Worm (Caenorhabditis elegans) whole organism, young adult: Measurements from ENCODE around the gene T01G1.2.

ENCODE experiments used
- C17E4.6 ChIP-seq: fragments of 200-800 bp; sonication (Bioruptor generic); IDR thresholded peaks from 2 replicates; pipeline ENCODE4 v1.3.6; 2022; ENCODE audit warnings: missing genetic modification reagents, missing genetic modification characterization, missing compliant biosample characterization
- D2030.7 ChIP-seq: fragments of 200-800 bp; sonication (Bioruptor generic); IDR thresholded peaks from 2 replicates; pipeline ENCODE4 v1.3.6; 2022; ENCODE audit warnings: missing genetic modification reagents, missing genetic modification characterization, missing compliant biosample characterization
- F22D6.2 ChIP-seq: sonication (generic microtip); optimal IDR thresholded peaks from 2 replicates; lab custom pipeline; 2016; ENCODE audit warnings: mild to moderate bottlenecking, missing genetic modification characterization, missing compliant biosample characterization
- F23B12.7 ChIP-seq: sonication (generic microtip); optimal IDR thresholded peaks from 2 replicates; lab custom pipeline; 2017; ENCODE audit warnings: missing genetic modification characterization, mild to moderate bottlenecking, missing compliant biosample characterization, antibody characterized with exemption, moderate library complexity; ENCODE audit not compliant: insufficient read depth
- F37B4.10 ChIP-seq: fragments of 200-800 bp; sonication (Bioruptor generic); IDR thresholded peaks from 2 replicates; pipeline ENCODE4 v1.3.6; 2022; ENCODE audit warnings: missing genetic modification characterization, missing compliant biosample characterization
- F55B11.4 ChIP-seq: sonication (generic microtip); optimal IDR thresholded peaks from 2 replicates; lab custom pipeline; 2016; ENCODE audit warnings: missing compliant biosample characterization, missing genetic modification characterization, borderline replicate concordance; ENCODE audit not compliant: insufficient read depth
- F57A8.1 ChIP-seq: fragments of 200-800 bp; sonication (Bioruptor generic); optimal IDR thresholded peaks from 2 replicates; lab custom pipeline; 2018; ENCODE audit warnings: mild to moderate bottlenecking, missing genetic modification characterization, moderate library complexity, missing compliant biosample characterization
- K11D2.4 ChIP-seq: fragments of 200-800 bp; sonication (Bioruptor generic); IDR thresholded peaks from 2 replicates; pipeline ENCODE4 v1.3.6; 2022; ENCODE audit warnings: missing genetic modification reagents, missing genetic modification characterization, missing compliant biosample characterization
- T26A5.8 ChIP-seq: sonication (generic microtip); optimal IDR thresholded peaks from 2 replicates; lab custom pipeline; 2016; ENCODE audit warnings: missing genetic modification characterization, missing compliant biosample characterization
- Y53G8AR.9 ChIP-seq: fragments of 200-800 bp; sonication (Bioruptor generic); conservative IDR thresholded peaks from 2 replicates; pipeline ENCODE4 v1.3.6; 2022; ENCODE audit warnings: missing genetic modification reagents, missing genetic modification characterization, missing compliant biosample characterization
- aptf-2 ChIP-seq: fragments of 200-800 bp; sonication (Bioruptor generic); conservative IDR thresholded peaks from 2 replicates; pipeline ENCODE4 v1.3.6; 2022; ENCODE audit warnings: missing genetic modification reagents, missing genetic modification characterization, missing compliant biosample characterization
- attf-5 ChIP-seq: fragments of 200-800 bp; sonication (Bioruptor generic); optimal IDR thresholded peaks from 2 replicates; lab custom pipeline; 2018; ENCODE audit warnings: mild to moderate bottlenecking, missing genetic modification characterization, missing compliant biosample characterization
- bed-2 ChIP-seq: fragments of 200-800 bp; sonication (Bioruptor generic); IDR thresholded peaks from 2 replicates; pipeline ENCODE4 v1.3.6; 2022; ENCODE audit warnings: missing genetic modification reagents, missing genetic modification characterization, missing compliant biosample characterization
- cebp-1 ChIP-seq, 2 experiments: fragments of 200-800 bp in 1 of 2; sonication (Bioruptor generic) in 1 of 2; sonication (generic microtip) in 1 of 2; IDR thresholded peaks in 1 of 2; optimal IDR thresholded peaks in 1 of 2; 2 replicates each; pipeline versions ENCODE4 v1.3.6 to Lab custom; 2017 to 2022; ENCODE audit warnings: missing compliant biosample characterization in 2 of 2, missing genetic modification characterization in 2 of 2, mild to moderate bottlenecking in 1 of 2, missing genetic modification reagents in 1 of 2, moderate library complexity in 1 of 2
- cebp-2 ChIP-seq: fragments of 200-800 bp; sonication (Bioruptor generic); IDR thresholded peaks from 2 replicates; pipeline ENCODE4 v1.3.6; 2022; ENCODE audit warnings: missing genetic modification characterization, missing compliant biosample characterization
- ceh-100 ChIP-seq: fragments of 200-800 bp; sonication (Bioruptor generic); IDR thresholded peaks from 2 replicates; pipeline ENCODE4 v1.3.6; 2022; ENCODE audit warnings: missing genetic modification reagents, missing genetic modification characterization, missing compliant biosample characterization
- chd-7 ChIP-seq: sonication (generic microtip); optimal IDR thresholded peaks from 2 replicates; lab custom pipeline; 2016; ENCODE audit warnings: mild to moderate bottlenecking, missing genetic modification characterization, moderate library complexity, missing compliant biosample characterization
- dox-1 ChIP-seq: fragments of 200-800 bp; sonication (Bioruptor generic); IDR thresholded peaks from 2 replicates; pipeline ENCODE4 v1.3.6; 2022; ENCODE audit warnings: missing genetic modification reagents, missing genetic modification characterization, missing compliant biosample characterization
- dpff-1 ChIP-seq: sonication (generic microtip); optimal IDR thresholded peaks from 2 replicates; lab custom pipeline; 2017; ENCODE audit warnings: mild to moderate bottlenecking, missing genetic modification characterization, missing compliant biosample characterization
- dpl-1 ChIP-seq: fragments of 150-350 bp; optimal IDR thresholded peaks from 2 replicates; lab custom pipeline; 2014; ENCODE audit warnings: missing biosample characterization, missing genetic modification reagents, missing genetic modification characterization
- efl-1 ChIP-seq: fragments of 150-350 bp; optimal IDR thresholded peaks from 2 replicates; lab custom pipeline; 2014; ENCODE audit warnings: missing biosample characterization, missing genetic modification reagents, missing genetic modification characterization
- egl-18 ChIP-seq: fragments of 200-800 bp; sonication (Bioruptor generic); IDR thresholded peaks from 2 replicates; pipeline ENCODE4 v1.3.6; 2022; ENCODE audit warnings: missing genetic modification reagents, missing genetic modification characterization, missing compliant biosample characterization
- egl-44 ChIP-seq: fragments of 200-800 bp; sonication (Bioruptor generic); IDR thresholded peaks from 2 replicates; pipeline ENCODE4 v1.3.6; 2022; ENCODE audit warnings: missing genetic modification reagents, missing genetic modification characterization, missing compliant biosample characterization
- ekl-4 ChIP-seq: fragments of 200-800 bp; sonication (Bioruptor generic); IDR thresholded peaks from 2 replicates; pipeline ENCODE4 v1.3.6; 2022; ENCODE audit warnings: missing genetic modification reagents, missing genetic modification characterization, missing compliant biosample characterization
- fkh-3 ChIP-seq: sonication (generic microtip); optimal IDR thresholded peaks from 2 replicates; lab custom pipeline; 2016; ENCODE audit warnings: mild to moderate bottlenecking, missing genetic modification characterization, missing compliant biosample characterization
- hlh-26 ChIP-seq: fragments of 200-800 bp; sonication (Bioruptor generic); conservative IDR thresholded peaks from 2 replicates; pipeline ENCODE4 v1.3.6; 2022; ENCODE audit warnings: missing genetic modification reagents, missing genetic modification characterization, missing compliant biosample characterization
- hsf-1 ChIP-seq: fragments of 200-800 bp; sonication (Bioruptor generic); IDR thresholded peaks from 2 replicates; pipeline ENCODE4 v1.3.6; 2022; ENCODE audit warnings: missing genetic modification reagents, missing genetic modification characterization, missing compliant biosample characterization
- lsl-1 ChIP-seq: fragments of 200-800 bp; sonication (Bioruptor generic); optimal IDR thresholded peaks from 2 replicates; lab custom pipeline; 2018; ENCODE audit warnings: mild to moderate bottlenecking, missing genetic modification characterization, moderate library complexity, missing compliant biosample characterization
- madf-3 ChIP-seq: fragments of 200-800 bp; sonication (Bioruptor generic); IDR thresholded peaks from 2 replicates; pipeline ENCODE4 v1.3.6; 2022; ENCODE audit warnings: missing genetic modification reagents, missing genetic modification characterization, missing compliant biosample characterization
- madf-8 ChIP-seq: fragments of 200-800 bp; sonication (Bioruptor generic); conservative IDR thresholded peaks from 2 replicates; pipeline ENCODE4 v1.3.6; 2022; ENCODE audit warnings: missing genetic modification reagents, missing genetic modification characterization, missing compliant biosample characterization
- mcd-1 ChIP-seq: fragments of 200-800 bp; sonication (Bioruptor generic); IDR thresholded peaks from 2 replicates; pipeline ENCODE4 v1.3.6; 2022; ENCODE audit warnings: missing genetic modification reagents, missing genetic modification characterization, missing compliant biosample characterization
- mes-4 ChIP-seq: sonication (generic microtip); optimal IDR thresholded peaks from 2 replicates; lab custom pipeline; 2016; ENCODE audit warnings: missing genotype, missing genetic modification characterization, missing compliant biosample characterization
- nfyb-1 ChIP-seq: fragments of 200-800 bp; sonication (Bioruptor generic); IDR thresholded peaks from 2 replicates; pipeline ENCODE4 v1.3.6; 2022; ENCODE audit warnings: missing genetic modification reagents, missing genetic modification characterization, missing compliant biosample characterization
- nhr-120 ChIP-seq: fragments of 200-800 bp; sonication (Bioruptor generic); IDR thresholded peaks from 2 replicates; pipeline ENCODE4 v1.3.6; 2022; ENCODE audit warnings: missing genetic modification characterization, missing compliant biosample characterization
- nhr-80 ChIP-seq: sonication (generic microtip); optimal IDR thresholded peaks from 2 replicates; lab custom pipeline; 2016; ENCODE audit warnings: missing genetic modification characterization, missing compliant biosample characterization
- rcor-1 ChIP-seq: fragments of 200-800 bp; sonication (Bioruptor generic); IDR thresholded peaks from 2 replicates; pipeline ENCODE4 v1.3.6; 2022; ENCODE audit warnings: missing genetic modification reagents, missing genetic modification characterization, missing compliant biosample characterization
- rec-8 ChIP-seq, 2 experiments: sonication (generic microtip); optimal IDR thresholded peaks; 2 replicates each; lab custom pipeline; 2016; ENCODE audit warnings: mild to moderate bottlenecking in 2 of 2, missing genetic modification characterization in 2 of 2, missing genetic modification reagents in 2 of 2, missing genotype in 2 of 2, missing biosample characterization in 1 of 2, missing compliant biosample characterization in 1 of 2, moderate library complexity in 1 of 2
- snpc-4 ChIP-seq, 5 experiments: fragments of 150-350 bp in 1 of 5; sonication (generic microtip) in 4 of 5; optimal IDR thresholded peaks; 2 replicates each; lab custom pipeline; 2014 to 2018; ENCODE audit warnings: missing genetic modification characterization in 5 of 5, missing biosample characterization in 3 of 5, antibody characterized with exemption in 2 of 5, mild to moderate bottlenecking in 2 of 5, missing compliant biosample characterization in 2 of 5, missing genotype in 2 of 5, moderate library complexity in 2 of 5, missing genetic modification reagents in 1 of 5
- tbp1 ChIP-seq: fragments of 200-800 bp; sonication (Bioruptor generic); optimal IDR thresholded peaks from 2 replicates; lab custom pipeline; 2018; ENCODE audit warnings: mild to moderate bottlenecking, missing genetic modification characterization, missing compliant biosample characterization
- xnd-1 ChIP-seq: sonication (generic microtip); optimal IDR thresholded peaks from 2 replicates; lab custom pipeline; 2016; ENCODE audit warnings: missing genotype, missing genetic modification reagents, missing genetic modification characterization, missing compliant biosample characterization
- zim-3 ChIP-seq: sonication (generic microtip); optimal IDR thresholded peaks from 2 replicates; lab custom pipeline; 2017; ENCODE audit warnings: mild to moderate bottlenecking, missing genetic modification characterization, moderate library complexity, missing compliant biosample characterization
- ztf-28 ChIP-seq: fragments of 200-800 bp; sonication (Bioruptor generic); IDR thresholded peaks from 2 replicates; pipeline ENCODE4 v1.3.6; 2022; ENCODE audit warnings: missing genetic modification reagents, missing genetic modification characterization, missing compliant biosample characterization

T01G1.2 gene

ce11 chrIV:11353946-11354458 is at the start of gene T01G1.2:
Gene T01G1.2 (plus strand): TSS chrIV:11354408.
- TF ChIP-seq snpc-4 (GFP tag; optimal IDR thresholded peaks at IDR 0.05; lab: Kevin White, UChicago) = no peak
- TF ChIP-seq snpc-4 (tag; optimal IDR thresholded peaks at IDR 0.05; lab: Kevin White, UChicago) = no peak
- no peak for TF ChIP-seq zim-3 (tag; lab: Kevin White, UChicago)
- no peak for TF ChIP-seq nhr-120 (GFP tag; lab: Robert Waterston, UW)
- TF ChIP-seq lsl-1 (GFP tag; lab: Kevin White, UChicago) = no peak
- TF ChIP-seq D2030.7 (GFP tag; lab: Robert Waterston, UW) = no peak
- no peak for TF ChIP-seq bed-2
- TF ChIP-seq mes-4 (tag; lab: Kevin White, UChicago) = no peak

ce11 chrIV:11304970-11305369 is 49.2 kb upstream of the T01G1.2 start:
- TF ChIP-seq ztf-28 = no peak
- no peak for TF ChIP-seq dpl-1
- TF ChIP-seq egl-18 (GFP tag; lab: Robert Waterston, UW) = no peak
- no peak for TF ChIP-seq C17E4.6 (GFP tag; lab: Robert Waterston, UW)
- no peak for TF ChIP-seq hlh-26 (GFP tag; lab: Robert Waterston, UW)
- TF ChIP-seq hsf-1 (GFP tag; lab: Robert Waterston, UW) = no peak

ce11 chrIV:11306548-11306947 is 47.7 kb upstream of the T01G1.2 start, which contains the start of gene B0035.13:
Gene B0035.13 (minus strand): TSS chrIV:11306720.
- TF ChIP-seq dpff-1 (tag; lab: Kevin White, UChicago) (no peak), nhr-80 (peak; percentile 18)
- TF ChIP-seq, all 124 proteins: peak for 1

DNA sequence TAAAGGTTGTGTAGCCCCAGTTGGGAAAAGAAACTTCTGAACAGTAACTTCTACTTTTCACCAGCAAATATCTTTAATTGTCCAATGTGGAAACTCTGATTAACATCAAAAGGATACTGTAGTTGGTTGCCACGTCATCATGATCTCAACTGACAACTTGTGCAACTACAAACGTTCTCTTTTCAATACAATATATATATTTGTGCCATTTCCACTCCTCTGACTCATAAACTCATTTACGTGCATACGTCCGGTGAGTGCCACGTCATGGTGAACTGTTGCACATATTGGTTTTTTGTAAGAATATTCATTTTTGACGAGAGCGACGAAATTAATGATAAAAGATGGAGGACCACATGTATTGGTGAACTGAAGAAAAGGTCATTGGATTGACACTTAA is 46.4 kb upstream of the T01G1.2 start:
- TF ChIP-seq nfyb-1 (GFP tag; lab: Robert Waterston, UW) = no peak
- TF ChIP-seq tbp1 (GFP tag; lab: Kevin White, UChicago) = no peak
- no peak for TF ChIP-seq egl-44
- no peak for TF ChIP-seq fkh-3 (tag; lab: Kevin White, UChicago)
- TF ChIP-seq C17E4.6 (GFP tag; lab: Robert Waterston, UW) = no peak
- no peak for TF ChIP-seq ztf-28
- TF ChIP-seq cebp-2 (GFP tag; lab: Robert Waterston, UW) = no peak
- no peak for TF ChIP-seq Y53G8AR.9
- no peak for TF ChIP-seq madf-3 (GFP tag; lab: Robert Waterston, UW)
- no peak for TF ChIP-seq F22D6.2
- TF ChIP-seq rcor-1 = no peak
- TF ChIP-seq ekl-4 (GFP tag; lab: Robert Waterston, UW) = no peak
- TF ChIP-seq rec-8 (tag; optimal IDR thresholded peaks at IDR 0.05; lab: Kevin White, UChicago) = no peak

- TF ChIP-seq xnd-1 (tag; lab: Kevin White, UChicago) (no peak), F55B11.4 (tag; lab: Kevin White, UChicago) (no peak), cebp-1 (GFP tag; IDR thresholded peaks at IDR 0.05; lab: Robert Waterston, UW) (no peak), cebp-1 (tag; optimal IDR thresholded peaks at IDR 0.05; lab: Kevin White, UChicago) (peak; percentile 44), ceh-100 (peak; percentile 43), aptf-2 (GFP tag; lab: Robert Waterston, UW) (no peak), F23B12.7 (tag; lab: Kevin White, UChicago) (peak; percentile 49), K11D2.4 (GFP tag; lab: Robert Waterston, UW) (no peak), chd-7 (tag; lab: Kevin White, UChicago) (no peak), F57A8.1 (no peak), T26A5.8 (no peak), mcd-1 (GFP tag; lab: Robert Waterston, UW) (0 out of 2 replicates have a peak, but pooled peaks have one; percentile 21), Y53G8AR.9 (no peak), nhr-80 (peak; percentile 6), F37B4.10 (GFP tag; lab: Robert Waterston, UW) (no peak), madf-8 (GFP tag; lab: Robert Waterston, UW) (no peak), attf-5 (peak; percentile 49), dox-1 (GFP tag; lab: Robert Waterston, UW) (no peak), efl-1 (GFP tag; lab: Kevin White, UChicago) (no peak)
Observed at ce11 chrIV:11310624-11311023, 43.6 kb upstream of the T01G1.2 start, which contains the start of gene znf-207. Gene znf-207 (plus strand): TSS chrIV:11310972.
